Fruit fly (Drosophila melanogaster): ENCODE data around the gene CG17270.

Gene CG17270

DNA sequence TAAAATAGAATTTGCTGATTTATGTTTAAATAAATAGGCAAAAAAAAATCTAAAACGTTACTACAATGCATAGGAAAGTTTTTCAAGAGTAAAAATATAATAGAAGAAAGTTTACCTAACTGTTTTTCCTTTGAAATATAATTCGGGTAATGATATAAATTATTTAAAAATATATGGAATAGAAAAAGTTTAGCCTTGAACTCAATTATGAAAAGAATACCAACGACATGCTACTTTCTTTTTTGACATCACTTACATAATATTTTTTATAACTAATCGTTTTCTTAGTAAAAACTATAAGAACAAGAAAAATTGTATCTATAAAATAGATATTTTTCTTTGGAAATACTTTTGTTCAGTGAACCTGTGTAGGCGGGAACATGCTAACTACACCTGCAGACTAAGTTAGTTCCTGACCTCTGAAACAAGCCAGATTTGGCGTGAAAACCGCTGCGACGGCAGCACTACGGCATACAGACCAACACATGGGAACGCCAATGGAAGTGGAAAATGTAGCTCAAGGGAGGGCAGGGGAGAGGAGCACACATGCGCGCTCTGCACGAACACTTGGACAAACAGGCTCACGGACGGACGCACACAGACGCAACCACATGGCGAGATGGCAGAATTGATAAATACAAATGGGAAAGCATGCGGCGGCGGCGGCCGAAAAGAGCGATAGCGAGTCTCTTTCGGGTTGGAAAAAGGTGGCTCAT is 10.8 kb upstream of the CG17270 start:
- TF ChIP-seq net (GFP tag; optimal IDR thresholded peaks at IDR 0.05) (no peak), lz (GFP tag; optimal IDR thresholded peaks at IDR 0.05) (no peak), svp (GFP tag) (peak; percentile 73), spab (GFP tag; optimal IDR thresholded peaks at IDR 0.05) (no peak), ss (GFP tag; optimal IDR thresholded peaks at IDR 0.05) (no peak), CG6276 (GFP tag; optimal IDR thresholded peaks at IDR 0.05) (peak; percentile 29), CG32006 (GFP tag; optimal IDR thresholded peaks at IDR 0.05) (peak; percentile 69), Blimp-1 (GFP tag; optimal IDR thresholded peaks at IDR 0.05) (peak; percentile 3), esn (GFP tag; optimal IDR thresholded peaks at IDR 0.05) (no peak), CG11762 (GFP tag; optimal IDR thresholded peaks at IDR 0.05; ENCODE audit: insufficient read depth) (no peak), pdm3 (GFP tag; optimal IDR thresholded peaks at IDR 0.05) (no peak), Ets96B (tag; optimal IDR thresholded peaks at IDR 0.05) (no peak), dac (GFP tag; optimal IDR thresholded peaks at IDR 0.05) (no peak), CG6163 (GFP tag; IDR thresholded peaks at IDR 0.05) (no peak), CG3919 (GFP tag; optimal IDR thresholded peaks at IDR 0.05) (no peak), CG8119 (GFP tag; IDR thresholded peaks at IDR 0.05) (no peak), Gug (GFP tag; IDR thresholded peaks at IDR 0.05) (no peak), Hr39 (GFP tag; optimal IDR thresholded peaks at IDR 0.05) (no peak), Lpt (GFP tag; optimal IDR thresholded peaks at IDR 0.05) (peak; percentile 14), Hr4 (GFP tag; optimal IDR thresholded peaks at IDR 0.05) (no peak), Sox102F (GFP tag; optimal IDR thresholded peaks at IDR 0.05) (no peak), CG16779 (tag; optimal IDR thresholded peaks at IDR 0.05) (no peak), fkh (GFP tag; optimal IDR thresholded peaks at IDR 0.05) (peak; percentile 80), salr (GFP tag; optimal IDR thresholded peaks at IDR 0.05) (peak in 1 of 2 experiments; percentile 66), cyc (GFP tag; optimal IDR thresholded peaks at IDR 0.05) (peak; percentile 3), dsx (GFP tag; optimal IDR thresholded peaks at IDR 0.05; ENCODE audit: poor library complexity, severe bottlenecking) (peak; percentile 86), CG1621 (tag; optimal IDR thresholded peaks at IDR 0.05) (peak; percentile 9), CG34406 (GFP tag; optimal IDR thresholded peaks at IDR 0.05) (peak; percentile 15), OdsH (GFP tag; optimal IDR thresholded peaks at IDR 0.05) (peak; percentile 28), Met (GFP tag; optimal IDR thresholded peaks at IDR 0.05) (peak; percentile 5), achi (GFP tag; optimal IDR thresholded peaks at IDR 0.05) (peak; percentile 19), CG8319 (GFP tag; optimal IDR thresholded peaks at IDR 0.05) (no peak), Sox15 (GFP tag; optimal IDR thresholded peaks at IDR 0.05) (no peak), CG7368 (GFP tag; optimal IDR thresholded peaks at IDR 0.05) (no peak), CG8632 (GFP tag; optimal IDR thresholded peaks at IDR 0.05) (peak; percentile 38), eg (GFP tag; IDR thresholded peaks at IDR 0.05) (peak; percentile 38; the same call in 1 of the 3 replicates), CG11902 (GFP tag; optimal IDR thresholded peaks at IDR 0.05) (no peak), acj6 (GFP tag; optimal IDR thresholded peaks at IDR 0.05) (peak; percentile 16), CG11294 (GFP tag; IDR thresholded peaks at IDR 0.05) (no peak), Eip78C (GFP tag) (peak; percentile 55), Smox (GFP tag; optimal IDR thresholded peaks at IDR 0.05) (no peak), CG9139 (GFP tag; optimal IDR thresholded peaks at IDR 0.05) (no peak), CG15336 (GFP tag; IDR thresholded peaks at IDR 0.05) (no peak), CG6808 (GFP tag; optimal IDR thresholded peaks at IDR 0.05) (no peak), CG10631 (GFP tag; optimal IDR thresholded peaks at IDR 0.05) (peak; percentile 44), CG4318 (GFP tag; optimal IDR thresholded peaks at IDR 0.05) (no peak), CG6792 (GFP tag; optimal IDR thresholded peaks at IDR 0.05) (no peak), Eip75B (GFP tag; optimal IDR thresholded peaks at IDR 0.05) (no peak), vri (GFP tag; optimal IDR thresholded peaks at IDR 0.05) (peak; percentile 86), fd59A (GFP tag; optimal IDR thresholded peaks at IDR 0.05) (no peak), Sox14 (GFP tag; optimal IDR thresholded peaks at IDR 0.05) (peak; percentile 15)
